Worm (Caenorhabditis elegans): Measurements from ENCODE around the gene tbc-6.

Gene tbc-6

ce11 chrII:6849308-6849707 lies 1.4 kb downstream of the tbc-6 start (continued):
- TF ChIP-seq lin-14 (GFP tag; optimal IDR thresholded peaks at IDR 0.05) (peak; percentile 74), nhr-20 (tag; optimal IDR thresholded peaks at IDR 0.05) (peak; percentile 79), sox-4 (tag; optimal IDR thresholded peaks at IDR 0.05) (no peak), aly-2 (tag; optimal IDR thresholded peaks at IDR 0.05) (no peak), ceh-8 (GFP tag; optimal IDR thresholded peaks at IDR 0.05) (no peak), zip-4 (GFP tag; optimal IDR thresholded peaks at IDR 0.05) (no peak), ces-1 (GFP tag; optimal IDR thresholded peaks at IDR 0.05) (no peak), C04F5.9 (tag; optimal IDR thresholded peaks at IDR 0.05) (no peak), lin-35 (GFP tag; optimal IDR thresholded peaks at IDR 0.05) (peak in 1 of 2 experiments; percentile 73), xbp-1 (tag; optimal IDR thresholded peaks at IDR 0.05) (no peak), elt-2 (tag; optimal IDR thresholded peaks at IDR 0.05) (no peak), C16A3.4 (tag; optimal IDR thresholded peaks at IDR 0.05) (peak; percentile 34), lin-39 (tag; optimal IDR thresholded peaks at IDR 0.05) (no peak), vab-15 (tag; optimal IDR thresholded peaks at IDR 0.05) (peak; percentile 82), elt-3 (tag; optimal IDR thresholded peaks at IDR 0.05) (peak in 3 of 6 experiments; percentile 7 to 93 (median 81)), skn-1 (tag; optimal IDR thresholded peaks at IDR 0.05) (no peak), mdl-1 (tag; optimal IDR thresholded peaks at IDR 0.05) (peak in 1 of 2 experiments; percentile 81), ceh-82 (tag; optimal IDR thresholded peaks at IDR 0.05) (no peak), sup-37 (GFP tag; optimal IDR thresholded peaks at IDR 0.05) (no peak), nhr-47 (tag; optimal IDR thresholded peaks at IDR 0.05) (peak; percentile 6), pqm-1 (tag; optimal IDR thresholded peaks at IDR 0.05) (no peak), nhr-77 (tag; optimal IDR thresholded peaks at IDR 0.05) (no peak), fkh-4 (tag; optimal IDR thresholded peaks at IDR 0.05; ENCODE audit: borderline replicate concordance) (no peak), nhr-28 (tag; optimal IDR thresholded peaks at IDR 0.05) (no peak), unc-98 (GFP tag; IDR thresholded peaks at IDR 0.05) (no peak), snpc-4 (tag; optimal IDR thresholded peaks at IDR 0.05) (no peak), lsy-2 (tag; optimal IDR thresholded peaks at IDR 0.05) (peak in 1 of 2 experiments; percentile 31), unc-62 (GFP tag; optimal IDR thresholded peaks at IDR 0.05) (no peak), ztf-4 (tag; optimal IDR thresholded peaks at IDR 0.05) (peak; percentile 60), ama-1 (optimal IDR thresholded peaks at IDR 0.05) (no peak), mef-2 (tag; optimal IDR thresholded peaks at IDR 0.05) (no peak), dpl-1 (GFP tag; optimal IDR thresholded peaks at IDR 0.05) (peak in 1 of 3 experiments; percentile 37), C34B4.2 (tag; optimal IDR thresholded peaks at IDR 0.05) (no peak), pax-3 (tag; optimal IDR thresholded peaks at IDR 0.05) (no peak), irx-1 (tag; optimal IDR thresholded peaks at IDR 0.05) (no peak), pag-3 (tag; optimal IDR thresholded peaks at IDR 0.05; ENCODE audit: borderline replicate concordance, insufficient read depth) (no peak), egl-13 (tag; optimal IDR thresholded peaks at IDR 0.05) (no peak), nhr-71 (tag; optimal IDR thresholded peaks at IDR 0.05) (peak; percentile 84), alr-1 (tag; optimal IDR thresholded peaks at IDR 0.05; ENCODE audit: borderline replicate concordance) (no peak), ceh-63 (GFP tag; optimal IDR thresholded peaks at IDR 0.05) (no peak), ceh-88 (GFP tag; IDR thresholded peaks at IDR 0.05) (no peak), lir-3 (tag; optimal IDR thresholded peaks at IDR 0.05; ENCODE audit: poor library complexity) (peak; percentile 24), nhr-76 (tag; optimal IDR thresholded peaks at IDR 0.05) (no peak), zag-1 (tag; optimal IDR thresholded peaks at IDR 0.05) (no peak), nhr-237 (tag; optimal IDR thresholded peaks at IDR 0.05) (no peak), nhr-11 (tag; optimal IDR thresholded peaks at IDR 0.05) (no peak), efl-3 (GFP tag; optimal IDR thresholded peaks at IDR 0.05) (no peak), fos-1 (tag; optimal IDR thresholded peaks at IDR 0.05) (no peak), mab-9 (GFP tag; IDR thresholded peaks at IDR 0.05) (no peak), hlh-17 (GFP tag; optimal IDR thresholded peaks at IDR 0.05; ENCODE audit: borderline replicate concordance) (no peak), aha-1 (tag; optimal IDR thresholded peaks at IDR 0.05) (no peak), dsc-1 (tag; optimal IDR thresholded peaks at IDR 0.05) (no peak), Y116A8C.19 (tag; optimal IDR thresholded peaks at IDR 0.05; ENCODE audit: borderline replicate concordance) (no peak)

Measured in whole organism, L1 larva.